Fruit fly (Drosophila melanogaster) whole organism, embryonic: Measurements from ENCODE around the gene Smvt.

Experiments used
- Aef1 ChIP-seq: fragments of 200-800 bp; sonication (Bioruptor generic); IDR thresholded peaks from 3 replicates; pipeline ENCODE4 v1.3.6; 2022; ENCODE audit warnings: missing biosample characterization, missing genetic modification characterization
- Awh ChIP-seq: fragments of 200-800 bp; sonication (Bioruptor generic); IDR thresholded peaks from 2 replicates; pipeline ENCODE4, ENCODE4 v1.3.6; 2022; ENCODE audit warnings: missing biosample characterization, missing genetic modification characterization
- CG12299 ChIP-seq: fragments of 200-800 bp; sonication (Bioruptor generic); optimal IDR thresholded peaks from 2 replicates; lab custom pipeline; 2018; ENCODE audit warnings: missing biosample characterization, mild to moderate bottlenecking, missing genetic modification characterization
- CG1529 ChIP-seq: fragments of 200-800 bp; sonication (Bioruptor generic); optimal IDR thresholded peaks from 3 replicates; lab custom pipeline; 2018; ENCODE audit warnings: missing biosample characterization, missing genetic modification characterization
- CG1792 ChIP-seq: fragments of 200-800 bp; sonication (Bioruptor generic); optimal IDR thresholded peaks from 2 replicates; lab custom pipeline; 2016; ENCODE audit warnings: missing biosample characterization, missing genetic modification characterization
- CG18619 ChIP-seq: fragments of 200-800 bp; sonication (Bioruptor generic); optimal IDR thresholded peaks from 3 replicates; lab custom pipeline; 2017; ENCODE audit warnings: missing biosample characterization, mild to moderate bottlenecking, missing genetic modification characterization
- CG2199 ChIP-seq: fragments of 200-800 bp; sonication (Bioruptor generic); IDR thresholded peaks from 3 replicates; pipeline ENCODE4 v1.3.6; 2022; ENCODE audit warnings: missing biosample characterization, missing genetic modification characterization
- CG31441 ChIP-seq: fragments of 200-800 bp; sonication (Bioruptor generic); IDR thresholded peaks from 2 replicates; pipeline ENCODE4 v1.3.6; 2022; ENCODE audit warnings: missing biosample characterization, missing genetic modification characterization
- CG3163 ChIP-seq: fragments of 200-800 bp; sonication (Bioruptor generic); optimal IDR thresholded peaks from 3 replicates; lab custom pipeline; 2016; ENCODE audit warnings: missing biosample characterization, missing genetic modification characterization
- CG32772 ChIP-seq: fragments of 200-800 bp; sonication (Bioruptor generic); IDR thresholded peaks from 2 replicates; pipeline ENCODE4 v1.3.6; 2022; ENCODE audit warnings: missing biosample characterization, missing genetic modification characterization
- CG3847 ChIP-seq: fragments of 200-800 bp; sonication (Bioruptor generic); IDR thresholded peaks from 2 replicates; pipeline ENCODE4 v1.3.6; 2022; ENCODE audit warnings: missing biosample characterization, missing genetic modification characterization
- CG4424 ChIP-seq: fragments of 200-800 bp; sonication (Bioruptor generic); optimal IDR thresholded peaks from 3 replicates; lab custom pipeline; 2016; ENCODE audit warnings: missing biosample characterization, missing genetic modification characterization
- CG4854 ChIP-seq: fragments of 200-800 bp; sonication (Bioruptor generic); optimal IDR thresholded peaks from 2 replicates; lab custom pipeline; 2016; ENCODE audit warnings: missing biosample characterization, missing genetic modification characterization, inconsistent platforms
- CG7928 ChIP-seq: fragments of 200-800 bp; sonication (Bioruptor generic); optimal IDR thresholded peaks from 2 replicates; lab custom pipeline; 2017; ENCODE audit warnings: missing biosample characterization, mild to moderate bottlenecking, missing genetic modification characterization
- CG8944 ChIP-seq: fragments of 200-800 bp; sonication (Bioruptor generic); optimal IDR thresholded peaks from 3 replicates; lab custom pipeline; 2016; ENCODE audit warnings: missing biosample characterization, missing genetic modification characterization
- Chrac-16 ChIP-seq: fragments of 200-800 bp; sonication (Bioruptor generic); optimal IDR thresholded peaks from 3 replicates; lab custom pipeline; 2016; ENCODE audit warnings: missing biosample characterization, missing genetic modification characterization
- Dip3 ChIP-seq: fragments of 200-800 bp; sonication (Bioruptor generic); optimal IDR thresholded peaks from 3 replicates; lab custom pipeline; 2016; ENCODE audit warnings: missing biosample characterization, missing genetic modification characterization
- Ets97D ChIP-seq: fragments of 200-800 bp; sonication (Bioruptor generic); optimal IDR thresholded peaks from 3 replicates; lab custom pipeline; 2016; ENCODE audit warnings: missing biosample characterization, missing genetic modification characterization
- H15 ChIP-seq: fragments of 200-800 bp; sonication (Bioruptor generic); IDR thresholded peaks from 3 replicates; pipeline ENCODE4 v1.3.6; 2022; ENCODE audit warnings: missing biosample characterization, missing genetic modification characterization
- Hey ChIP-seq: fragments of 200-800 bp; sonication (Bioruptor generic); optimal IDR thresholded peaks from 3 replicates; lab custom pipeline; 2018; ENCODE audit warnings: missing biosample characterization, mild to moderate bottlenecking, missing genetic modification characterization
- Hr78 ChIP-seq, 2 experiments: fragments of 200-800 bp in 1 of 2; fragments of >200 bp in 1 of 2; sonication (Bioruptor generic) in 1 of 2; optimal IDR thresholded peaks; 2 replicates each; lab custom pipeline; 2017 to 2019; ENCODE audit warnings: missing biosample characterization in 2 of 2, missing genetic modification characterization in 2 of 2, mild to moderate bottlenecking in 1 of 2, moderate library complexity in 1 of 2
- Med ChIP-seq: fragments of 200-800 bp; sonication (Bioruptor generic); peaks from one replicate; lab custom pipeline; 2016; ENCODE audit warnings: missing biosample characterization, missing genetic modification characterization, mild to moderate bottlenecking, inconsistent platforms, moderate library complexity
- Nf-YC ChIP-seq: fragments of 200-800 bp; optimal IDR thresholded peaks from 3 replicates; lab custom pipeline; 2019; ENCODE audit warnings: missing biosample characterization, mild to moderate bottlenecking, missing genetic modification characterization, moderate library complexity
- Pdp1 ChIP-seq, 2 experiments: fragments of 200-800 bp; sonication (Bioruptor generic); optimal IDR thresholded peaks; 3 replicates each; lab custom pipeline; 2016; ENCODE audit warnings: missing biosample characterization in 2 of 2, missing genetic modification characterization in 2 of 2, mild to moderate bottlenecking in 1 of 2, moderate library complexity in 1 of 2
- abd-A ChIP-seq: fragments of 200-800 bp; sonication (Bioruptor generic); optimal IDR thresholded peaks from 3 replicates; lab custom pipeline; 2019; ENCODE audit warnings: missing biosample characterization, mild to moderate bottlenecking, missing genetic modification characterization, moderate library complexity
- ara ChIP-seq: fragments of 200-800 bp; sonication (Bioruptor generic); IDR thresholded peaks from 2 replicates; pipeline ENCODE4 v1.3.6; 2022; ENCODE audit warnings: missing biosample characterization, missing genetic modification characterization
- ash1 ChIP-seq: fragments of 200-800 bp; sonication (Bioruptor generic); optimal IDR thresholded peaks from 2 replicates; lab custom pipeline; 2018; ENCODE audit warnings: missing biosample characterization, mild to moderate bottlenecking, missing genetic modification characterization
- cas ChIP-seq: fragments of 200-800 bp; sonication (Bioruptor generic); IDR thresholded peaks from 2 replicates; pipeline ENCODE4 v1.3.6; 2022; ENCODE audit warnings: missing biosample characterization, missing genetic modification characterization
- caup ChIP-seq: fragments of 200-800 bp; sonication (Bioruptor generic); optimal IDR thresholded peaks from 3 replicates; lab custom pipeline; 2017; ENCODE audit warnings: missing biosample characterization, mild to moderate bottlenecking, missing genetic modification characterization, moderate library complexity; ENCODE audit not compliant: severe bottlenecking
- chinmo ChIP-seq: fragments of 200-800 bp; sonication (Bioruptor generic); IDR thresholded peaks from 4 replicates; pipeline ENCODE4 v1.3.6; 2022; ENCODE audit warnings: missing biosample characterization, missing genetic modification characterization; ENCODE audit not compliant: partially characterized antibody
- disco-r ChIP-seq: fragments of 200-800 bp; sonication (Bioruptor generic); optimal IDR thresholded peaks from 2 replicates; lab custom pipeline; 2016; ENCODE audit warnings: missing biosample characterization, missing genetic modification characterization
- esg ChIP-seq: fragments of 200-800 bp; sonication (Bioruptor generic); conservative IDR thresholded peaks from 2 replicates; pipeline ENCODE4 v1.3.6; 2022; ENCODE audit warnings: missing biosample characterization, missing genetic modification characterization
- fd64A ChIP-seq: fragments of 200-800 bp; sonication (Bioruptor generic); optimal IDR thresholded peaks from 3 replicates; lab custom pipeline; 2018; ENCODE audit warnings: missing biosample characterization, mild to moderate bottlenecking, missing genetic modification characterization
- hbn ChIP-seq: fragments of 200-800 bp; sonication (Bioruptor generic); IDR thresholded peaks from 2 replicates; pipeline ENCODE4 v1.3.6; 2022; ENCODE audit warnings: missing biosample characterization, missing genetic modification characterization; ENCODE audit not compliant: partially characterized antibody
- knrl ChIP-seq: fragments of 200-800 bp; sonication (Bioruptor generic); IDR thresholded peaks from 3 replicates; pipeline ENCODE4 v1.3.6; 2022; ENCODE audit warnings: missing biosample characterization, missing genetic modification characterization; ENCODE audit not compliant: partially characterized antibody
- lab ChIP-seq: fragments of 200-800 bp; sonication (Bioruptor generic); optimal IDR thresholded peaks from 3 replicates; lab custom pipeline; 2017; ENCODE audit warnings: missing biosample characterization, missing genetic modification characterization, mild to moderate bottlenecking, moderate library complexity, missing genetic modification reagents
- lola ChIP-seq, 3 experiments: fragments of >200 bp in 2 of 3; fragments of 200-800 bp in 1 of 3; sonication (Bioruptor generic) in 1 of 3; optimal IDR thresholded peaks; 2 replicates each; lab custom pipeline; 2017 to 2019; ENCODE audit warnings: missing biosample characterization in 3 of 3, missing genetic modification characterization in 3 of 3, mild to moderate bottlenecking in 1 of 3, moderate library complexity in 1 of 3
- lov ChIP-seq, 2 experiments: fragments of 200-800 bp in 1 of 2; fragments of >200 bp in 1 of 2; sonication (Bioruptor generic) in 1 of 2; IDR thresholded peaks in 1 of 2; optimal IDR thresholded peaks in 1 of 2; 2 replicates in 1 of 2; 3 replicates in 1 of 2; pipeline versions ENCODE4 v1.3.6 to Lab custom; 2017 to 2022; ENCODE audit warnings: missing biosample characterization in 1 of 2, missing genetic modification characterization in 1 of 2
- org-1 ChIP-seq: fragments of 200-800 bp; sonication (Bioruptor generic); optimal IDR thresholded peaks from 2 replicates; lab custom pipeline; 2017; ENCODE audit warnings: missing biosample characterization, missing genetic modification characterization
- stwl ChIP-seq: fragments of 200-800 bp; sonication (Bioruptor generic); optimal IDR thresholded peaks from 3 replicates; lab custom pipeline; 2018; ENCODE audit warnings: missing biosample characterization, mild to moderate bottlenecking, missing genetic modification characterization, moderate library complexity
- tll ChIP-seq, 2 experiments: fragments of 200-800 bp in 1 of 2; fragments of >200 bp in 1 of 2; sonication (Bioruptor generic) in 1 of 2; optimal IDR thresholded peaks; 2 replicates each; lab custom pipeline; 2017 to 2019; ENCODE audit warnings: missing biosample characterization in 2 of 2, missing genetic modification characterization in 2 of 2, mild to moderate bottlenecking in 1 of 2, moderate library complexity in 1 of 2
- ttk ChIP-seq: fragments of 200-800 bp; sonication (Bioruptor generic); IDR thresholded peaks from 2 replicates; pipeline ENCODE4 v2.1.2; 2022; ENCODE audit warnings: missing biosample characterization, missing genetic modification characterization
- tup ChIP-seq: fragments of 200-800 bp; sonication (Bioruptor generic); optimal IDR thresholded peaks from 2 replicates; lab custom pipeline; 2016; ENCODE audit warnings: missing biosample characterization, mild to moderate bottlenecking, missing genetic modification characterization, moderate library complexity
- unc-4 ChIP-seq: fragments of 200-800 bp; sonication (Bioruptor generic); IDR thresholded peaks from 2 replicates; pipeline ENCODE4 v1.3.6; 2022; ENCODE audit warnings: missing biosample characterization, missing genetic modification characterization; ENCODE audit not compliant: partially characterized antibody
- usp ChIP-seq: fragments of >200 bp; optimal IDR thresholded peaks from 2 replicates; lab custom pipeline; 2017; ENCODE audit warnings: missing biosample characterization, missing genetic modification characterization
- wdn ChIP-seq: fragments of 200-800 bp; sonication (Bioruptor generic); IDR thresholded peaks from 2 replicates; pipeline ENCODE4 v1.3.6; 2022; ENCODE audit warnings: missing biosample characterization, missing genetic modification characterization
- yki ChIP-seq: fragments of >200 bp; optimal IDR thresholded peaks from 3 replicates; lab custom pipeline; 2018
- zen2 ChIP-seq: fragments of 200-800 bp; sonication (Bioruptor generic); IDR thresholded peaks from 3 replicates; pipeline ENCODE4 v1.3.6; 2022; ENCODE audit warnings: missing biosample characterization, missing genetic modification characterization; ENCODE audit not compliant: partially characterized antibody

Gene Smvt

dm6 chr3R:31713306-31714123 lies 47.9 kb downstream of the Smvt start, which contains the start of gene ttk (continued):
- peak in 1 of 2 experiments; percentile 91 for TF ChIP-seq Pdp1 (GFP tag; optimal IDR thresholded peaks at IDR 0.05; lab: Kevin White, UChicago)
- TF ChIP-seq tup (GFP tag; lab: Kevin White, UChicago) = no peak
- no peak for TF ChIP-seq stwl (tag; lab: Kevin White, UChicago)
- no peak for TF ChIP-seq Dip3 (GFP tag; lab: Kevin White, UChicago)
- TF ChIP-seq Med (GFP tag; lab: Kevin White, UChicago) = peak; percentile 72
- TF ChIP-seq CG32772 (GFP tag; lab: Robert Waterston, UW) = no peak
- no peak for TF ChIP-seq org-1
- TF ChIP-seq tll (GFP tag; optimal IDR thresholded peaks at IDR 0.05; lab: Kevin White, UChicago) = no peak
- TF ChIP-seq Hr78 (GFP tag; optimal IDR thresholded peaks at IDR 0.05; lab: Kevin White, UChicago) = peak in 1 of 2 experiments; percentile 97
- TF ChIP-seq fd64A (GFP tag; lab: Kevin White, UChicago) = peak; percentile 13
- no peak for TF ChIP-seq CG12299
- no peak for TF ChIP-seq ttk
- TF ChIP-seq CG4854 (GFP tag; lab: Kevin White, UChicago) = no peak
- TF ChIP-seq CG3847 (GFP tag; lab: Robert Waterston, UW) = no peak
- no peak for TF ChIP-seq wdn (GFP tag; lab: Robert Waterston, UW)
- TF ChIP-seq cas (GFP tag; lab: Robert Waterston, UW) = no peak
- no peak for TF ChIP-seq Hey
- TF ChIP-seq CG1792 (GFP tag; lab: Kevin White, UChicago) = no peak
- no peak for TF ChIP-seq esg
- peak; percentile 44 for TF ChIP-seq unc-4 (GFP tag; lab: Robert Waterston, UW)
- TF ChIP-seq lab (GFP tag; lab: Kevin White, UChicago) = peak; percentile 2
- no peak for TF ChIP-seq CG4424
- TF ChIP-seq zen2 = peak; percentile 72
- TF ChIP-seq ara (GFP tag; lab: Robert Waterston, UW) = peak; percentile 13; the same call in 1 of the 2 replicates
- TF ChIP-seq disco-r (GFP tag; lab: Kevin White, UChicago) = no peak
- no peak; the same call in 2 of the 3 replicates for TF ChIP-seq CG2199 (GFP tag; lab: Robert Waterston, UW)
- no peak for TF ChIP-seq Chrac-16 (GFP tag; lab: Kevin White, UChicago)
- no peak for TF ChIP-seq CG7928 (GFP tag; lab: Kevin White, UChicago)
- no peak for TF ChIP-seq lov (optimal IDR thresholded peaks at IDR 0.05; lab: Kevin White, UChicago)
- no peak for TF ChIP-seq lov (GFP tag; IDR thresholded peaks at IDR 0.05; lab: Robert Waterston, UW)
- TF ChIP-seq hbn (GFP tag; lab: Robert Waterston, UW) = peak; percentile 41
- TF ChIP-seq CG3163 = peak; percentile 87
- TF ChIP-seq CG1529 (GFP tag; lab: Kevin White, UChicago) = no peak
- TF ChIP-seq caup = no peak
- TF ChIP-seq knrl (GFP tag; lab: Robert Waterston, UW) = no peak
- no peak for TF ChIP-seq CG31441 (GFP tag; lab: Robert Waterston, UW)
- TF ChIP-seq CG18619 (GFP tag; lab: Kevin White, UChicago) = no peak
- TF ChIP-seq abd-A = no peak
- TF ChIP-seq Ets97D (GFP tag; lab: Kevin White, UChicago) = no peak
- peak; percentile 96 for TF ChIP-seq yki (lab: Kevin White, UChicago)
- peak; percentile 74; the same call in 2 of the 4 replicates for TF ChIP-seq chinmo (GFP tag; lab: Robert Waterston, UW)
- no peak for TF ChIP-seq Aef1 (GFP tag; lab: Robert Waterston, UW)
- TF ChIP-seq Awh (GFP tag; lab: Robert Waterston, UW) = no peak
- no peak for TF ChIP-seq Nf-YC (tag; lab: Kevin White, UChicago)
- TF ChIP-seq lola (GFP tag; optimal IDR thresholded peaks at IDR 0.05; lab: Kevin White, UChicago) = no peak
- TF ChIP-seq ash1 (GFP tag; lab: Kevin White, UChicago) = no peak
- TF ChIP-seq CG8944 (GFP tag; lab: Kevin White, UChicago) = no peak
- no peak for TF ChIP-seq H15 (GFP tag; lab: Robert Waterston, UW)
- no peak for TF ChIP-seq usp (GFP tag; lab: Kevin White, UChicago)
